Fruit fly (Drosophila melanogaster): ENCODE measurements around the gene Gprk2.

Gene Gprk2

DNA sequence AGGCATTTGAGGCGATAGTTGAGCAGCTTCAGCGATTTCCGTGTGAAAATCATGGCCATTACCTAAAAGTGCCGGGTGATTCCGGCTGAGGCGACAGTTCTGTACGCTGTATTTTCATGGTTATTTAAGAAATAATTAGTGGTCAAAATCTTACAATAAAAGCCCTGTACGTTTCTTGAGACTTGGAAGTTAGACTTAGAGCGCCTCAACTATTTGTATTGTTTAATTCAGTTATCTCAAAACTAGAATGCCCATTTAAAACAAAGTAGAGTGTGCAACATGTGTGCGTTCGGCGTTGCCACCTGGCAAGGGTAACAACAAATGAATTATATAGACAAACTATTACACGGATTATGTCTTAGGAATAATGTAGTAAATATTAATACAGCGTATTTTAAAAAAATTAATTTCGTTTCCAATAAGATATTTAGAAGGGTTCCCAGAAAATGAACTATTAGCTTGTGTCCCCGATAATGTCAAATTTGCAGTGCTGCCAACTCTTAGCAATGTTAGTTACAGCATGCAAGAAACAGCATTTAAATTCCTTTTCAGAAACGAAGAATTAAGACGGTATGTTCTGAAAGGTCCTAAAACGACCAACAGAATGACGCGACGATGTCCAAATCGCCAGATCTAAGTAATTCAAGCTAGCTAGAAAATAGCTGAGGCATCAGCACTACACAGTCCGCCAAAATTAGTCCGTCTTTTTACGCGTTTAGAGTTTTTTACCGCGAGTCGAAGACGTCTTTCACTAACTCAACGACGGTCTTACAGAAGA lies at the start of gene Gprk2:
Gene Gprk2, plus strand, starts transcription at position 747 of the 778 bp plus-strand sequence.
- peak; percentile 97 for TF ChIP-seq CG17801 (GFP tag; optimal IDR thresholded peaks at IDR 0.05; ENCODE audit: partially characterized antibody)

DNA sequence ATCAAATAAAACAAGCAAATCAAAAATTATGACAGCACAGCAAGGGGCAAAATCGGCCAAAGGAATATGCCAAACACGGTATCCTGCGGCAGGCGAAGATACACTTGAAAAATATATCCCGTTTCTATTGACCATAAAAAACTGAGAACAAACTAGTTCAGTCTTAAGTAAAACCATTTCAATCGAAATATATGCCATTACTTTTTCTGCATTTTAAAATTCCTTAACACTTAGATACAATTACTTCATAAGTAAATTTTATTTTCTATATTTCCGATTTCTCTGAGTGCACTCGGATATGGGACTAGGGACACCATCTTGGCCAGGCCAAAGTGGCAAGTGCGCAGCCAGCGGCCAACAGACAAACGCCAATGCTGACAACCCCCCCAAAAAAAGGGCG lies 41.4 kb upstream of the Gprk2 start:
- no peak for TF ChIP-seq CG17801 (GFP tag; optimal IDR thresholded peaks at IDR 0.05; ENCODE audit: partially characterized antibody)

DNA sequence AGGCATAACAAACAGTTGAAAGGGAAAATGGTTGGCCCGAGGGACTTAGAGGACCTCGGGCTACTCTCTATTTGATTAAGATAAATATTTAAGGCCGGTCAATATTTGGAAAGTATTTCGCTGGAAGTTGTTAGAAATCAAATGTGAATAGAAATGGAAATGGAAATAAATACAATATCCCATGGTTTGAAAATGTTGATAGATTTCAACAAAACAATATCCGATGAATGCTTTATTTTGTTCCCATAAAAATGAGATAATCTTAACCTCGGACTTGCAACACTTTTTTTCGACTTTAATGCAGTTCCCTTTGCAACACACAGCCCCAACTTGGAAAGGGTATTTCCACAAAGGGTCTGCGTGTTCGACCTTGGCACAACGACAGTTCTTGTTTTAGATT lies 36.0 kb upstream of the Gprk2 start:
- no peak for TF ChIP-seq CG17801 (GFP tag; optimal IDR thresholded peaks at IDR 0.05; ENCODE audit: partially characterized antibody)

DNA sequence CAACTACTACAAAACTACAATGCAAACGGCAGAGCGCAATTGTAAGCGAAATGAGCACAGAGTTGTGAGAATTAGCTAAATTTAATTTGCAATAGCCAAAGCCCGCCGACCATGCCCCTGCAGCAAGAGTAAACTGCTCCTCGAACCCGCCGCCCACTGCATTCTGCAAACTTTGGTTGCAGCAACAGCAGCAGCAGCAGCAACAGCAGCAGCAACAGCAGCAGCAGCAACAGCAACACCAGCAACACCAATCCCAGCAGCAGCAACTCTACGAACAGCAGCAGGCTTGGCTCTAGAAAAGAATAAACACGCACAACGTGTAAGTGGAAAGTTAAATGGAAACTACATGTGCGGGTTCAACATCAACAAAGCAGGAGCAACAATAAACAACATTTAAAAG lies 34.8 kb upstream of the Gprk2 start:
- TF ChIP-seq CG17801 (GFP tag; optimal IDR thresholded peaks at IDR 0.05; ENCODE audit: partially characterized antibody), result no peak

DNA sequence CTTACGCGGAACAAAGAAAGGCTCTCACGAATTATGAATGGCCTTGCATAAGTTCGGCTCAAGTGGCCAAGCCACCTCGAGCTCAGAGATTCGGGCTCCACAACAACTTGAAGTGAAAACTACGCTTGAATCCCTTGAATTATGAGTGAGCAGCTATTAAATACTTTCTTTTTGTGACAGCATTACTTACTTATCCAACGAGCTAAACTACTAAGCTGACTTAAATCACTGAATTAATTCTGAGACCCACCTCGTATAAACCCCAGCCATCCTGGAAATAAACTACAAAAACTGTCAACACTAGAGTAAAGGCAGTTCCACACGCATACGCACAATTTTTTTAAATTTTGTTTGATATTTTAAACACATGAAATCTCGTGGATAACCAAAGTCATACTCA lies 32.9 kb upstream of the Gprk2 start, which contains the start of gene gskt:
Gene gskt, plus strand, starts transcription at position 301 of the 400 bp plus-strand sequence.
- no peak for TF ChIP-seq CG17801 (GFP tag; optimal IDR thresholded peaks at IDR 0.05; ENCODE audit: partially characterized antibody)

DNA sequence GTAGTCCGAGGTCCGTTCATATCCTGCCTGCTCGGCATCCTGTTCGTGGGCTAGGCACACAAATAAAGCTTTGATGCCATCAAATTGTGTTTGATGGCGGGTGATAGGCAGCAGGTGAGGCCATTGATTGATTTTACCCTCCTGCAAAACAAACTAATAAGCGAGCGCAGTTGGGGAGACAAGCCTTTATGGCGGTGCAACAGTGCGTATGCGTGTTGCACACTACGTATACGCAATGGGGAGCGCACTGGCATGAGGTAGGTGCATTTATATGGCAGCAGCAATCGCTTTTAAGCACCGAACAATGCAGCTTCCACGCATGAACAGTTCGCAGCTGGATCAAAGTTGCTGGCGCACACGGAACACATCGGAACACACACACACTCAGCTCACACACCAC lies 24.6 kb upstream of the Gprk2 start:
- no peak for TF ChIP-seq CG17801 (GFP tag; optimal IDR thresholded peaks at IDR 0.05; ENCODE audit: partially characterized antibody)

DNA sequence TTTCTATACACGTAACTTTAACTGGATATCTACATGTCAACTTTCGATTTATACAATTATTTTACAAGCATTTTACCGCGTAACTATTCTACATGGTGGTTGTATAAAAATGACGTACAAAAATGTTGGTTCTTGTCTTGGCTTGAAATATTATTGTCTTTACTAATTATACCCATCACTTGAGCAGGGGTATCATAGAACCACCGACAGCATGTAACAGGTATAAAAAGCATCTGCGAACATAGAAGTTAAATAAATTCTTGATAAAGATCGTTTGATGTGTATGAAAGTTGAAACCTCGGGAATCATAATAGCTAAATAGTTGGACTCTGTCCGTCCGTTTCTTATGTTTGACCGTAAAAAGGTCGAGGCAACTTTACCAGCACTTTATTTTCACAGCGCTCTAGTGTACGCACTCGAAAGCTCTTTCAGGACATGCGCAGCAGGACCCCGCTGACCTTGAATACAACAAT lies 23.8 kb upstream of the Gprk2 start:
- no peak for TF ChIP-seq CG17801 (GFP tag; optimal IDR thresholded peaks at IDR 0.05; ENCODE audit: partially characterized antibody)

DNA sequence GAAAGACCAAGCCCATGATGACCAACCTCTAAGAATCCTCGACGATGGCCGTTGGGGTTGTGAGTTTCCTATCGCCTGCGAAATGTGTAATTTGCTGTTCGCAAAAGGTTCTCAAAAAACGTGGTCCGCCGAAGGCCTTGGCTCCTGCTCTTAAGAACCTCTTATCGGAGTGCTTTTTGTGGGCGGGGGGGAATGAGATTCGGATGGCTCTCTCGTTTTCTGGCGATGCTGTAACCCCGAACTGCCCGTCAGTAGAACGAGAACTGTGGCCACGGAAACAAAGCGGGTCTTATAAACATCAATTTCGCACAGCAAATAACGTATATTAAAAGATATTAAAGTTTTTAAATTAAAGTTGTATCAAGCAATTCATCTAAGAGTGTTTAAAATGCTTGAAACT lies 23.2 kb upstream of the Gprk2 start, which contains the start of gene CG1607:
Gene CG1607, plus strand, starts transcription at position 249 of the 400 bp plus-strand sequence.
- TF ChIP-seq CG17801 (GFP tag; optimal IDR thresholded peaks at IDR 0.05; ENCODE audit: partially characterized antibody), result no peak

DNA sequence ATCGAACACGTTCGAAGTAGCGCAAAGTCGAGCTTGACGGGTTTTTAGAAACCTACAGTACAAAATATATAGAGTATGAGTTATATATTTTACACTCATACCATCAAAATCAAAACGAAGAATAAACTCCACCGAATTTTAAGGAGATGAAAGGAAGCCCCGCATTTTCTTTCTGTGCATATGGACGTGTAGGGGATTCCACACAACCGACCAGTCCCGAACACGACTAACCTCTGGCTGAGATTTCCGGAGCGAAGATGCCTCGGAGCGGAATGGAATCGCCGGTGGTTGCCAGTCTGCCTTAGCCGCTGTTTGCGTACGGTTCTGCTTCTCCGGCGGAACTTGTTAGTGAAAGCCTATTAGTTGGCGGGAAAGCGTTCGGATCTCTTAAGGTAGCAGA lies 20.9 kb upstream of the Gprk2 start:
- no peak for TF ChIP-seq CG17801 (GFP tag; optimal IDR thresholded peaks at IDR 0.05; ENCODE audit: partially characterized antibody)

DNA sequence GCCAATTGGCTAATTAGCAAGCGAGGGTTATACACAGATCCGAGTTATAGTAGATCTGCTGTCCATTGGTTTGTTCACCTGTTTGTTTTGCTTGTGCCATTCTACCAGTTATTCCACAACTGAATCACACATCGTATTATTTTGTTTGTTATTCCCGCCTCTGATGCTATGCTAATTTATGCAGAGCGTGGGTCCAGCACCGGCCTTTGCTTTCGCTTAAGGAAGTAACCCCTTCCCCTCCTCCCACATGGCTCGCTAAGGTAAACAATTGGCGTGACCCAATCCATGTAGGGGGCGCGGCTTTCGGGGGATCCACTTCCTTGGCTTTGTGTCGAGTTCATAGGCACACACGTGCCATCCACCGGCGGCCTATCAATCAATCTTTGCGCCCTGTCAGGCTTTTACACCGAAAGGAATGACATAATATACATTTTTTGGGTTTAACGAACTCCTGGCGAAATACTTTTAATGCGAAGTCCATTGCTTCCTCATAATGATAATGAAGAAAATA lies 19.2 kb upstream of the Gprk2 start:
- TF ChIP-seq CG17801 (GFP tag; optimal IDR thresholded peaks at IDR 0.05; ENCODE audit: partially characterized antibody), result no peak

DNA sequence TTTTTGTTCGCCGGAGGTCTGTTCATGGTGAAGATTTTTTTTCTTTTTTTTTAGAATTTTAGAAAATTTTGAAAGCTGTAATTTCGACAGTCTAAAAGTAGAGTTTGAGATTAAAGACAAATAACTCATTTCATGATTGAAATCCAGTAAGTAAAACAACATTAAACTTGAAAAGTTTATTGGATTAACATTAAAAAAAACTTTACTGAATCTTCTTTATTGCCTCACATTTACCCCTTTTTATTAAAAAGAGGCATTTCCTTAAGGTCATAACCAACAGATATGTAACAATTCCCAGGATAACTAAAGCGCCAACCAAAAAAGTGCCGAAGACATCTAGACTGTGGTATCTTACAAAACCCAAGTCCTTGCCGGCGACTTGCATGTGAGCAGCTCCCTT lies 11.6 kb upstream of the Gprk2 start, which contains the start of gene CG31204:
Gene CG31204, minus strand, starts transcription at position 101 of the 400 bp plus-strand sequence.
- TF ChIP-seq CG17801 (GFP tag; optimal IDR thresholded peaks at IDR 0.05; ENCODE audit: partially characterized antibody), result no peak

DNA sequence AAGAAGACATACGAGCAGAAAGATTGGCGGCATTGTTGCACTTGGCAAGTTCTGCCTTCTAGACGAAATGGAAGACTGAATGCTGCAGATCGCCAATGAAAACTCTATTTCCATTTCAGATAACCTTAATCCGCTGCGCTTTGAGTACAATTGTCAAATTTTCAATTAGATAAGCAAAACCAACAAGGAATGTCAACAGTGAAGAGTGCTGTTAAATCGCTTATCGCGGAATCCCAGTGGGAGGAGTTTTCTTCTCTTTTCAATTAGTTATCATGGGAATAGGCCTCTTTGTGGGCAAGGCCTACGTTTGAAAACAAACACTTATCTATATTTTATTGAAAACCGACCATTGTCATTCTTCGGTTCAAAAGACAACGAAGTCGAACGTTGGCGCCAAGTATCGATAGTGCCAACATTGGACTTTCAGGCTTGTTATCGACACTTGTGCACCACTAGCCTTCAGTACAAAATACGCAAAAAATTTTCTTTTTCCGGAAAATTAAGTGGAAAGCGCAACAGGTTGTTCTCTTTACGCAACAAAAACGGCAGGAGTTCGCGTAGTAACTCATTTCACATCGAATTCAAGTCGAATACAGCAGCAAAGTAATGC lies 9.7 kb upstream of the Gprk2 start, which contains the start of the genes Ugt35D1 and Gcn2:
Gene Ugt35D1, minus strand, starts transcription at position 83 of the 610 bp plus-strand sequence.
Gene Gcn2, plus strand, starts transcription at position 439 of the 610 bp plus-strand sequence.
- no peak for TF ChIP-seq CG17801 (GFP tag; optimal IDR thresholded peaks at IDR 0.05; ENCODE audit: partially characterized antibody)

DNA sequence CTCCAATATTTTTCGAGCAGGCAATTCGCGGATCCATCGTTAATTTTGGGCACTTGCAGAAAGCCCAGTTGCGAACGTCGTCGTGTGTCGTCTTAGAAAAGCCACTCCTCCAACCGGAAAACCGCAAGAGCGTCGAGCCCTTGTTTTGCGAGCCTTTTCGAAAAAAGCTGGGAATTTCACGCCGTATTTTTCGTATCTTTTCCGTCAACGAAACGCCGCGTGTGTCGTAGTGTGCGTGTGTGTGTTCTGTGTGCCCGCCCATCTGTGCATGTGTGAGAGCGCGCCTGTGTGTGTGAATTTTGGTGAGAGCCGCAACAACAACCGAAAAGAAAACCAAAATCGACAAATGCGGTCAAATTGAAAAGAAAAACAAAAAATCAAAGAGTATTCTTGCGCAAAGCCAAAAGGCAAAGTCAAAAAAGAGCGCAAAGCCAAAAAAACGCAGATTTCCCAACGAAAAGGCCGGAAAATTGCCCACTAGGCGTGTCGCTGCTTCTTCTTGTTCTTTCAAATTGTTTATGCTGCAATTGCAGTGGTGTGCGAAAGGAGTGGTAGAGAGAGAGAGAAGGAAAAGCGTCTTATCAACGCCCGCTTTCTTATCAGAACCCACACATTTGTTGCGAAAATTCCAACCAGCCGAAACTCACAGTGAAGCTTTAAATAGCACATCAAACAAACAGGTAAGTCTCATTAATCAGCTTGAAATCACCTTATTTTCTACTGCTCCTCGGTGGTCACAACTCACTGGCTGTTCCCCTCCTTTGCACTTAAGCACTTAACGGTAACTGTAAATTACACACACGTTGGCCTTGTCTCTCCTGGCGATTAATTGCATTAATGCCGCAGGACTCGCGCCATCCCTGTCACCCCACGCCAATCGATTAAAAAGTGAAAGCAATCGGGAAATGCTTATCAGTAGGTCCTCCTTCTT lies 497 bp downstream of the Gprk2 start, which contains the start of gene PNPase:
Gene PNPase, minus strand, starts transcription at position 176 of the 931 bp plus-strand sequence.
- no peak for TF ChIP-seq CG17801 (GFP tag; optimal IDR thresholded peaks at IDR 0.05; ENCODE audit: partially characterized antibody)

DNA sequence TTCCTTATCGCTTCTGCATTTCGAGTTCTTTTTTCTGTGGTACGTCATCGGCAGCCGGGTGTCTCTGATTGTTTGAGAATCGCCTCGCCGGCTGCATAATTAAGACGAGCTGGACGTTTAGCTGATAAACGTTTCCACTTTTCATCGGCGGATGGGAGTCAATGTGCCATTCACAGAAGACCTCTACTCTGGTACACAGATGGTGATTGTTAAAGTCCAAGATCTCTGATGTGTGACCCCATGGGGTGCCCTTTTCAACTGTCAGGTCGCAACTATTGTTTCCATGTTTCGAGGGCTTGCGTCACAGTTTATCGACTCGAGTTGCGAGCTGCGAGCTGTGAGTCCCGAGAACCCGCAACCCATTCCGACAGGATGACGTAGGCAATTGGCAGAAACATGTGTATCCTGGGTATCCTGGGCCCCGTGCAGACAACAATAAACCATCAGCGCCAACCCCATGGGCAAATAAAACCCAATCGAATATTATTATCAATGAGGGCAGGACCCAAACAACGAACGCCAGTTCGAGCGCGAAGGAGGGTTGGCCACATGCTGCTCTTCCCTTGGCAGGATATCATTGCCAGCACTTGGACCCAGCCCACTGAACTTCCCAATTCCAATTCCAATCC lies 2.1 kb downstream of the Gprk2 start:
- TF ChIP-seq CG17801 (GFP tag; optimal IDR thresholded peaks at IDR 0.05; ENCODE audit: partially characterized antibody), result no peak

Measured in ovary, adult (tissue).